Worm (Caenorhabditis elegans) whole organism, L1 larva: ENCODE measurements around the gene athp-1.

ENCODE experiments used
- C16A3.4 ChIP-seq: fragments of 150-350 bp; optimal IDR thresholded peaks from 2 replicates; lab custom pipeline; 2014; ENCODE audit warnings: missing biosample characterization, missing genetic modification characterization
- dpl-1 ChIP-seq, 3 experiments: fragments of 150-350 bp in 2 of 3; sonication (generic microtip) in 1 of 3; optimal IDR thresholded peaks; 2 replicates each; lab custom pipeline; 2014 to 2017; ENCODE audit warnings: missing biosample characterization in 3 of 3, missing genetic modification characterization in 3 of 3, missing genetic modification reagents in 3 of 3
- fkh-10 ChIP-seq: sonication (generic microtip); optimal IDR thresholded peaks from 2 replicates; lab custom pipeline; 2017; ENCODE audit warnings: missing biosample characterization, missing genetic modification reagents, missing genetic modification characterization
- grh-1 ChIP-seq: fragments of 200-800 bp; sonication (Bioruptor generic); IDR thresholded peaks from 2 replicates; pipeline ENCODE4 v1.3.6; 2022; ENCODE audit warnings: missing genetic modification reagents, missing genetic modification characterization, missing compliant biosample characterization
- mdl-1 ChIP-seq, 2 experiments: fragments of 150-350 bp; optimal IDR thresholded peaks; 2 replicates each; lab custom pipeline; 2014 to 2017; ENCODE audit warnings: missing biosample characterization in 2 of 2, missing genetic modification characterization in 2 of 2, inconsistent platforms in 1 of 2
- nhr-11 ChIP-seq: fragments of 150-350 bp; optimal IDR thresholded peaks from 2 replicates; lab custom pipeline; 2014; ENCODE audit warnings: missing biosample characterization, missing genetic modification characterization
- tbx-2 ChIP-seq: sonication (generic microtip); optimal IDR thresholded peaks from 2 replicates; lab custom pipeline; 2016; ENCODE audit warnings: missing genetic modification characterization, missing compliant biosample characterization
- unc-62 ChIP-seq: fragments of 150-350 bp; optimal IDR thresholded peaks from 2 replicates; lab custom pipeline; 2014; ENCODE audit warnings: missing biosample characterization, missing genetic modification reagents, missing genetic modification characterization
- zag-1 ChIP-seq: fragments of 150-350 bp; optimal IDR thresholded peaks from 2 replicates; lab custom pipeline; 2014; ENCODE audit warnings: missing biosample characterization, missing genetic modification characterization

ce11 chrIII:10942905-10943304 is 61.3 kb downstream of the athp-1 start:
- no peak for TF ChIP-seq zag-1 (tag; lab: Kevin White, UChicago)
- TF ChIP-seq nhr-11: no peak
- TF ChIP-seq dpl-1 (GFP tag; optimal IDR thresholded peaks at IDR 0.05; lab: Kevin White, UChicago): no peak
- TF ChIP-seq unc-62 (GFP tag; lab: Kevin White, UChicago): no peak
- no peak for TF ChIP-seq mdl-1 (tag; optimal IDR thresholded peaks at IDR 0.05; lab: Kevin White, UChicago)
- no peak for TF ChIP-seq grh-1 (GFP tag; lab: Robert Waterston, UW)
- TF ChIP-seq fkh-10: no peak
- no peak for TF ChIP-seq C16A3.4 (tag; lab: Kevin White, UChicago)
- no peak for TF ChIP-seq tbx-2
